Fruit fly (Drosophila melanogaster) whole organism, embryonic: ENCODE results near the gene DNAlig4.

Source experiments
- B-H2 ChIP-seq: fragments of 200-800 bp; sonication (Bioruptor generic); optimal IDR thresholded peaks from 2 replicates; lab custom pipeline; 2018; ENCODE audit warnings: missing biosample characterization, mild to moderate bottlenecking, missing genetic modification characterization
- C15 ChIP-seq: fragments of 200-800 bp; sonication (Bioruptor generic); IDR thresholded peaks from 3 replicates; pipeline ENCODE4 v1.3.6; 2022; ENCODE audit warnings: missing biosample characterization, missing genetic modification characterization
- CG11398 ChIP-seq: fragments of 200-800 bp; sonication (Bioruptor generic); optimal IDR thresholded peaks from 2 replicates; lab custom pipeline; 2016; ENCODE audit warnings: missing biosample characterization, missing genetic modification characterization
- CG15269 ChIP-seq: fragments of 200-800 bp; sonication (Bioruptor generic); optimal IDR thresholded peaks from 2 replicates; lab custom pipeline; 2018; ENCODE audit warnings: missing biosample characterization, mild to moderate bottlenecking, missing genetic modification characterization, moderate library complexity
- CG17361 ChIP-seq: fragments of 200-800 bp; sonication (Bioruptor generic); IDR thresholded peaks from 3 replicates; pipeline ENCODE4 v1.3.6; 2022; ENCODE audit warnings: missing biosample characterization, missing genetic modification characterization
- CG17829 ChIP-seq: fragments of 200-800 bp; optimal IDR thresholded peaks from 2 replicates; lab custom pipeline; 2019; ENCODE audit warnings: missing biosample characterization, mild to moderate bottlenecking, missing genetic modification characterization, moderate library complexity
- CG18011 ChIP-seq: fragments of 200-800 bp; sonication (Bioruptor generic); optimal IDR thresholded peaks from 2 replicates; lab custom pipeline; 2017; ENCODE audit warnings: missing biosample characterization, missing genetic modification characterization, mild to moderate bottlenecking, moderate library complexity, missing genotype
- CG2202 ChIP-seq: fragments of 200-800 bp; sonication (Bioruptor generic); optimal IDR thresholded peaks from 2 replicates; lab custom pipeline; 2018; ENCODE audit warnings: missing biosample characterization, mild to moderate bottlenecking, missing genetic modification characterization
- CG31388 ChIP-seq: fragments of 200-800 bp; sonication (Bioruptor generic); optimal IDR thresholded peaks from 2 replicates; lab custom pipeline; 2016; ENCODE audit warnings: missing biosample characterization, missing genetic modification characterization
- CG34376 ChIP-seq: fragments of 200-800 bp; sonication (Bioruptor generic); optimal IDR thresholded peaks from 2 replicates; lab custom pipeline; 2018; ENCODE audit warnings: missing biosample characterization, mild to moderate bottlenecking, missing genetic modification characterization
- CG4404 ChIP-seq: fragments of 200-800 bp; sonication (Bioruptor generic); IDR thresholded peaks from 2 replicates; pipeline ENCODE4 v1.3.6; 2022; ENCODE audit warnings: missing biosample characterization, missing genetic modification characterization
- CG6175 ChIP-seq: fragments of 200-800 bp; sonication (Bioruptor generic); IDR thresholded peaks from 3 replicates; pipeline ENCODE4 v1.3.6; 2022; ENCODE audit warnings: missing biosample characterization, missing genetic modification characterization
- CG6254 ChIP-seq: fragments of 200-800 bp; sonication (Bioruptor generic); optimal IDR thresholded peaks from 3 replicates; lab custom pipeline; 2017; ENCODE audit warnings: mild to moderate bottlenecking, missing biosample characterization, missing genetic modification reagents, missing genetic modification characterization
- CG6689 ChIP-seq: fragments of 200-800 bp; sonication (Bioruptor generic); IDR thresholded peaks from 2 replicates; pipeline ENCODE4 v1.3.6; 2022; ENCODE audit warnings: missing biosample characterization, missing genetic modification characterization
- CG6791 ChIP-seq: fragments of 200-800 bp; sonication (Bioruptor generic); IDR thresholded peaks from 3 replicates; pipeline ENCODE4 v1.3.6; 2022; ENCODE audit warnings: missing biosample characterization, missing genetic modification characterization; ENCODE audit not compliant: partially characterized antibody
- CG7987 ChIP-seq: fragments of 200-800 bp; sonication (Bioruptor generic); optimal IDR thresholded peaks from 2 replicates; lab custom pipeline; 2018; ENCODE audit warnings: missing biosample characterization, mild to moderate bottlenecking, missing genetic modification characterization, moderate library complexity
- CG8765 ChIP-seq: fragments of 200-800 bp; sonication (Bioruptor generic); IDR thresholded peaks from 2 replicates; pipeline ENCODE4 v1.3.6; 2022; ENCODE audit warnings: missing biosample characterization, missing genetic modification characterization
- CG9215 ChIP-seq: fragments of 200-800 bp; sonication (Bioruptor generic); IDR thresholded peaks from 2 replicates; pipeline ENCODE4 v1.3.6; 2022; ENCODE audit warnings: missing biosample characterization, missing genetic modification characterization
- D ChIP-seq, 2 experiments: fragments of 200-800 bp in 1 of 2; fragments of >200 bp in 1 of 2; sonication (Bioruptor generic) in 1 of 2; optimal IDR thresholded peaks; 2 replicates in 1 of 2; 3 replicates in 1 of 2; lab custom pipeline; 2017; ENCODE audit warnings: mild to moderate bottlenecking in 1 of 2, missing biosample characterization in 1 of 2, missing genetic modification characterization in 1 of 2, missing genetic modification reagents in 1 of 2
- Dbx ChIP-seq: fragments of 200-800 bp; sonication (Bioruptor generic); IDR thresholded peaks from 3 replicates; pipeline ENCODE4 v1.3.6; 2022; ENCODE audit warnings: missing biosample characterization, missing genetic modification characterization
- Eip74EF ChIP-seq, 2 experiments: fragments of 200-800 bp in 1 of 2; fragments of >200 bp in 1 of 2; sonication (Bioruptor generic) in 1 of 2; optimal IDR thresholded peaks; 2 replicates each; lab custom pipeline; 2017 to 2019; ENCODE audit warnings: missing biosample characterization in 2 of 2, missing genetic modification characterization in 2 of 2, mild to moderate bottlenecking in 1 of 2, moderate library complexity in 1 of 2
- GATAe ChIP-seq: fragments of 200-800 bp; sonication (Bioruptor generic); conservative IDR thresholded peaks from 2 replicates; pipeline ENCODE4 v1.3.6; 2022; ENCODE audit warnings: missing biosample characterization, missing genetic modification characterization
- H15 ChIP-seq: fragments of 200-800 bp; sonication (Bioruptor generic); IDR thresholded peaks from 3 replicates; pipeline ENCODE4 v1.3.6; 2022; ENCODE audit warnings: missing biosample characterization, missing genetic modification characterization
- Hmr ChIP-seq: fragments of 200-800 bp; sonication (Bioruptor generic); optimal IDR thresholded peaks from 3 replicates; lab custom pipeline; 2017; ENCODE audit warnings: mild to moderate bottlenecking, missing biosample characterization, missing genetic modification reagents, missing genetic modification characterization
- Hr3 ChIP-seq: fragments of 200-800 bp; sonication (Bioruptor generic); optimal IDR thresholded peaks from 3 replicates; lab custom pipeline; 2016; ENCODE audit warnings: missing biosample characterization, missing genetic modification characterization
- MBD-R2 ChIP-seq: fragments of 200-800 bp; sonication (Bioruptor generic); IDR thresholded peaks from 2 replicates; pipeline ENCODE4 v1.3.6; 2022; ENCODE audit warnings: missing biosample characterization, missing genetic modification characterization
- Six4 ChIP-seq: fragments of 200-800 bp; sonication (Bioruptor generic); optimal IDR thresholded peaks from 2 replicates; lab custom pipeline; 2016; ENCODE audit warnings: missing biosample characterization, missing genetic modification characterization
- Vsx1 ChIP-seq: fragments of 200-800 bp; sonication (Bioruptor generic); optimal IDR thresholded peaks from 2 replicates; lab custom pipeline; 2017; ENCODE audit warnings: missing biosample characterization, mild to moderate bottlenecking, missing genetic modification characterization, missing genetic modification reagents
- abd-A ChIP-seq: fragments of 200-800 bp; sonication (Bioruptor generic); optimal IDR thresholded peaks from 3 replicates; lab custom pipeline; 2019; ENCODE audit warnings: missing biosample characterization, mild to moderate bottlenecking, missing genetic modification characterization, moderate library complexity
- bowl ChIP-seq: fragments of 200-800 bp; sonication (Bioruptor generic); IDR thresholded peaks from 2 replicates; pipeline ENCODE4 v1.3.6; 2022; ENCODE audit warnings: missing biosample characterization, missing genetic modification characterization
- ci ChIP-seq: fragments of 200-800 bp; sonication (Bioruptor generic); IDR thresholded peaks from 3 replicates; pipeline ENCODE4 v1.3.6; 2022; ENCODE audit warnings: missing biosample characterization, missing genetic modification characterization
- crp ChIP-seq, 2 experiments: fragments of 200-800 bp; sonication (Bioruptor generic); optimal IDR thresholded peaks; 2 replicates in 1 of 2; 3 replicates in 1 of 2; lab custom pipeline; 2017; ENCODE audit warnings: missing biosample characterization in 2 of 2, missing genetic modification characterization in 2 of 2, mild to moderate bottlenecking in 1 of 2, moderate library complexity in 1 of 2
- cwo ChIP-seq: fragments of 200-800 bp; sonication (Bioruptor generic); optimal IDR thresholded peaks from 3 replicates; lab custom pipeline; 2017; ENCODE audit warnings: missing biosample characterization, missing genetic modification characterization, mild to moderate bottlenecking, moderate library complexity, missing genetic modification reagents
- dpn ChIP-seq, 2 experiments: fragments of 200-800 bp; sonication (Bioruptor generic); optimal IDR thresholded peaks; 3 replicates each; lab custom pipeline; 2016; ENCODE audit warnings: missing biosample characterization in 2 of 2, missing genetic modification characterization in 2 of 2
- exex ChIP-seq: fragments of 200-800 bp; sonication (Bioruptor generic); optimal IDR thresholded peaks from 4 replicates; lab custom pipeline; 2018; ENCODE audit warnings: missing biosample characterization, mild to moderate bottlenecking, missing genetic modification characterization, moderate library complexity
- fru ChIP-seq: fragments of >200 bp; optimal IDR thresholded peaks from 2 replicates; lab custom pipeline; 2017
- ftz-f1 ChIP-seq: fragments of 200-800 bp; sonication (Bioruptor generic); optimal IDR thresholded peaks from 2 replicates; lab custom pipeline; 2016; ENCODE audit warnings: missing biosample characterization, missing genetic modification characterization
- gsb ChIP-seq: fragments of 200-800 bp; sonication (Bioruptor generic); IDR thresholded peaks from 2 replicates; pipeline ENCODE4 v1.3.6; 2022; ENCODE audit warnings: missing biosample characterization, missing genetic modification characterization
- her ChIP-seq: fragments of 200-800 bp; sonication (Bioruptor generic); optimal IDR thresholded peaks from 2 replicates; lab custom pipeline; 2016; ENCODE audit warnings: missing biosample characterization, missing genetic modification characterization
- jigr1 ChIP-seq: fragments of 200-800 bp; sonication (Bioruptor generic); IDR thresholded peaks from 3 replicates; pipeline ENCODE4 v1.3.6; 2022; ENCODE audit warnings: missing biosample characterization, missing genetic modification characterization
- pan ChIP-seq, 4 experiments: fragments of >200 bp in 3 of 4; fragments of 200-800 bp in 1 of 4; sonication (Bioruptor generic) in 1 of 4; optimal IDR thresholded peaks in 3 of 4; IDR thresholded peaks in 1 of 4; 2 replicates each; pipeline versions ENCODE4 v1.3.6 to Lab custom; 2017 to 2022; ENCODE audit warnings: missing biosample characterization in 2 of 4, missing genetic modification characterization in 2 of 4, mixed read lengths in 1 of 4
- stc ChIP-seq: fragments of 200-800 bp; sonication (Bioruptor generic); IDR thresholded peaks from 2 replicates; pipeline ENCODE4 v1.3.6; 2022; ENCODE audit warnings: missing biosample characterization, missing genetic modification characterization
- sug ChIP-seq: fragments of 200-800 bp; optimal IDR thresholded peaks from 2 replicates; lab custom pipeline; 2019; ENCODE audit warnings: missing biosample characterization, mild to moderate bottlenecking, missing genetic modification characterization, moderate library complexity
- tgo ChIP-seq: fragments of 200-800 bp; sonication (Bioruptor generic); IDR thresholded peaks from 3 replicates; pipeline ENCODE4 v1.3.6; 2022; ENCODE audit warnings: missing biosample characterization, missing genetic modification characterization
- tll ChIP-seq, 2 experiments: fragments of 200-800 bp in 1 of 2; fragments of >200 bp in 1 of 2; sonication (Bioruptor generic) in 1 of 2; optimal IDR thresholded peaks; 2 replicates each; lab custom pipeline; 2017 to 2019; ENCODE audit warnings: missing biosample characterization in 2 of 2, missing genetic modification characterization in 2 of 2, mild to moderate bottlenecking in 1 of 2, moderate library complexity in 1 of 2
- toy ChIP-seq: fragments of 200-800 bp; sonication (Bioruptor generic); IDR thresholded peaks from 2 replicates; pipeline ENCODE4 v1.3.6; 2022; ENCODE audit warnings: missing biosample characterization, missing genetic modification characterization
- trh ChIP-seq: fragments of 200-800 bp; sonication (Bioruptor generic); optimal IDR thresholded peaks from 2 replicates; lab custom pipeline; 2016; ENCODE audit warnings: missing biosample characterization, missing genetic modification characterization
- ttk ChIP-seq: fragments of 200-800 bp; sonication (Bioruptor generic); IDR thresholded peaks from 2 replicates; pipeline ENCODE4 v2.1.2; 2022; ENCODE audit warnings: missing biosample characterization, missing genetic modification characterization
- tx ChIP-seq: fragments of 200-800 bp; sonication (Bioruptor generic); optimal IDR thresholded peaks from 2 replicates; lab custom pipeline; 2016; ENCODE audit warnings: missing biosample characterization, missing genetic modification characterization
- yki ChIP-seq: fragments of >200 bp; optimal IDR thresholded peaks from 3 replicates; lab custom pipeline; 2018
- zfh1 ChIP-seq: fragments of 200-800 bp; sonication (Bioruptor generic); IDR thresholded peaks from 3 replicates; pipeline ENCODE4 v1.3.6; 2022; ENCODE audit warnings: missing biosample characterization, missing genetic modification characterization

Gene DNAlig4

dm6 chrX:13636810-13637209 is 30.8 kb downstream of the DNAlig4 start (continued):
- no peak for TF ChIP-seq CG18011 (GFP tag; lab: Kevin White, UChicago)
- no peak for TF ChIP-seq pan (optimal IDR thresholded peaks at IDR 0.05; lab: Kevin White, UChicago)
- TF ChIP-seq pan (GFP tag; optimal IDR thresholded peaks at IDR 0.05 in 1 of 2, IDR thresholded peaks at IDR 0.05 in 1 of 2), result no peak
- no peak for TF ChIP-seq Hr3 (GFP tag; lab: Kevin White, UChicago)
- no peak for TF ChIP-seq CG9215 (GFP tag; lab: Robert Waterston, UW)
- TF ChIP-seq Eip74EF (GFP tag; optimal IDR thresholded peaks at IDR 0.05; lab: Kevin White, UChicago), result no peak
- no peak for TF ChIP-seq CG2202 (tag; lab: Kevin White, UChicago)
- no peak for TF ChIP-seq bowl (GFP tag; lab: Robert Waterston, UW)
- no peak for TF ChIP-seq dpn (GFP tag; optimal IDR thresholded peaks at IDR 0.05; lab: Kevin White, UChicago)
- no peak for TF ChIP-seq H15 (GFP tag; lab: Robert Waterston, UW)
- no peak for TF ChIP-seq tx
- TF ChIP-seq sug, result peak; percentile 98
- TF ChIP-seq CG17829 (tag; lab: Kevin White, UChicago), result no peak
- no peak for TF ChIP-seq CG6689 (GFP tag; lab: Robert Waterston, UW)
- TF ChIP-seq her (GFP tag; lab: Kevin White, UChicago), result no peak
- no peak for TF ChIP-seq ci (GFP tag; lab: Robert Waterston, UW)
- TF ChIP-seq tgo, result no peak
- no peak for TF ChIP-seq ftz-f1 (GFP tag; lab: Kevin White, UChicago)
- TF ChIP-seq exex, result peak; percentile 87
- no peak for TF ChIP-seq fru (lab: Kevin White, UChicago)
- TF ChIP-seq MBD-R2 (GFP tag; lab: Robert Waterston, UW), result no peak
- no peak for TF ChIP-seq CG11398 (GFP tag; lab: Kevin White, UChicago)
- no peak for TF ChIP-seq CG4404 (GFP tag; lab: Robert Waterston, UW)
- no peak for TF ChIP-seq CG7987 (GFP tag; lab: Kevin White, UChicago)
- no peak for TF ChIP-seq zfh1 (GFP tag; lab: Robert Waterston, UW)
- no peak for TF ChIP-seq abd-A
- no peak for TF ChIP-seq CG6791 (GFP tag; lab: Robert Waterston, UW)
- TF ChIP-seq C15 (GFP tag; lab: Robert Waterston, UW), result no peak
- TF ChIP-seq D (optimal IDR thresholded peaks at IDR 0.05; lab: Kevin White, UChicago), result no peak
- no peak for TF ChIP-seq D (GFP tag; optimal IDR thresholded peaks at IDR 0.05; lab: Kevin White, UChicago)
- TF ChIP-seq CG31388 (GFP tag; lab: Kevin White, UChicago), result no peak
- no peak for TF ChIP-seq yki (lab: Kevin White, UChicago)
- TF ChIP-seq cwo (GFP tag; lab: Kevin White, UChicago), result peak; percentile 44
- TF ChIP-seq CG15269 (tag; lab: Kevin White, UChicago), result no peak
- no peak for TF ChIP-seq CG8765 (GFP tag; lab: Robert Waterston, UW)
- TF ChIP-seq crp (GFP tag; optimal IDR thresholded peaks at IDR 0.05; lab: Kevin White, UChicago), result no peak
- TF ChIP-seq jigr1 (GFP tag; lab: Robert Waterston, UW), result no peak
- no peak for TF ChIP-seq CG6254 (GFP tag; lab: Kevin White, UChicago)
- TF ChIP-seq tll (GFP tag; optimal IDR thresholded peaks at IDR 0.05; lab: Kevin White, UChicago), result no peak
- TF ChIP-seq trh (GFP tag; lab: Kevin White, UChicago), result no peak
- peak; percentile 73 for TF ChIP-seq CG34376 (GFP tag; lab: Kevin White, UChicago)
- peak; percentile 24 for TF ChIP-seq Hmr
- no peak for TF ChIP-seq gsb (GFP tag; lab: Robert Waterston, UW)
- no peak for TF ChIP-seq CG17361
- no peak for TF ChIP-seq Six4 (GFP tag; lab: Kevin White, UChicago)
- no peak for TF ChIP-seq stc
- no peak for TF ChIP-seq Vsx1 (GFP tag; lab: Kevin White, UChicago)
- peak; percentile 52 for TF ChIP-seq GATAe
- TF ChIP-seq ttk (GFP tag; lab: Robert Waterston, UW), result no peak
- TF ChIP-seq Dbx (GFP tag; lab: Robert Waterston, UW), result 0 out of 3 replicates have a peak, but pooled peaks have one; percentile 22
- TF ChIP-seq toy (GFP tag; lab: Robert Waterston, UW), result no peak
- no peak for TF ChIP-seq CG6175
- TF ChIP-seq B-H2 (GFP tag; lab: Kevin White, UChicago), result no peak
